Worm (Caenorhabditis elegans): Measurements from ENCODE around the gene fbxc-18.
"Not testable (repeated sequence)": the region's sequence is repeated elsewhere in the genome, so short reads cannot be mapped to it uniquely, and the experiment has no call there.

ce11 chrII:930871-931270 lies 36.0 kb downstream of the fbxc-18 start, which contains the start of gene fbxc-34:
- not testable (repeated sequence) for TF ChIP-seq ceh-82, unc-39 (tag; optimal IDR thresholded peaks at IDR 0.05)
